Fruit fly (Drosophila melanogaster): ENCODE measurements around the gene Vps4.

The Vps4 gene

dm6 chrX:17880269-17880889 lies 27.1 kb upstream of the Vps4 start (continued):
- TF ChIP-seq CG31627 (GFP tag; optimal IDR thresholded peaks at IDR 0.05): peak; percentile 97
- peak; percentile 85 for TF ChIP-seq CG34406 (GFP tag; optimal IDR thresholded peaks at IDR 0.05)
- TF ChIP-seq CG32006 (GFP tag; optimal IDR thresholded peaks at IDR 0.05): peak; percentile 95
- peak; percentile 87 for TF ChIP-seq CG8632 (GFP tag; optimal IDR thresholded peaks at IDR 0.05)
- TF ChIP-seq Eip78C (GFP tag): peak; percentile 97
- peak; percentile 53 for TF ChIP-seq fd85E (GFP tag; optimal IDR thresholded peaks at IDR 0.05)
- peak; percentile 89 for TF ChIP-seq CG15336 (GFP tag; IDR thresholded peaks at IDR 0.05)
- peak; percentile 92 for TF ChIP-seq CG6163 (GFP tag; IDR thresholded peaks at IDR 0.05)
- TF ChIP-seq CG8119 (GFP tag; IDR thresholded peaks at IDR 0.05): peak; percentile 92
- peak; percentile 96 for TF ChIP-seq lz (GFP tag; optimal IDR thresholded peaks at IDR 0.05)
- TF ChIP-seq dsx (GFP tag; optimal IDR thresholded peaks at IDR 0.05; ENCODE audit: poor library complexity, severe bottlenecking): peak; percentile 75
- TF ChIP-seq CG6276 (GFP tag; optimal IDR thresholded peaks at IDR 0.05): peak; percentile 89
- peak; percentile 54 to 80 for TF ChIP-seq ss (GFP tag; optimal IDR thresholded peaks at IDR 0.05)
- TF ChIP-seq pdm3 (GFP tag; optimal IDR thresholded peaks at IDR 0.05): peak; percentile 96
- peak; percentile 47 for TF ChIP-seq spab (GFP tag; optimal IDR thresholded peaks at IDR 0.05)
- peak; percentile 79 to 80 for TF ChIP-seq salr (GFP tag; optimal IDR thresholded peaks at IDR 0.05)

dm6 chrX:17881138-17882121 lies 26.1 kb upstream of the Vps4 start:
- TF ChIP-seq achi (GFP tag; optimal IDR thresholded peaks at IDR 0.05) (peak; percentile 45), fd85E (GFP tag; optimal IDR thresholded peaks at IDR 0.05) (no peak), pdm3 (GFP tag; optimal IDR thresholded peaks at IDR 0.05) (peak; percentile 80), Blimp-1 (GFP tag; optimal IDR thresholded peaks at IDR 0.05) (no peak), eg (GFP tag; IDR thresholded peaks at IDR 0.05) (peak; percentile 85), OdsH (GFP tag; optimal IDR thresholded peaks at IDR 0.05) (peak; percentile 67), acj6 (GFP tag; optimal IDR thresholded peaks at IDR 0.05) (peak; percentile 67), Sox14 (GFP tag; optimal IDR thresholded peaks at IDR 0.05) (peak; percentile 69), CG11762 (GFP tag; optimal IDR thresholded peaks at IDR 0.05; ENCODE audit: insufficient read depth) (peak; percentile 25), CG10669 (GFP tag; optimal IDR thresholded peaks at IDR 0.05) (peak; percentile 38), CG6808 (GFP tag; optimal IDR thresholded peaks at IDR 0.05) (peak; percentile 61), CG1621 (tag; optimal IDR thresholded peaks at IDR 0.05) (peak; percentile 14), CG11902 (GFP tag; optimal IDR thresholded peaks at IDR 0.05) (peak; percentile 50), CG8319 (GFP tag; optimal IDR thresholded peaks at IDR 0.05) (peak; percentile 44), CG16779 (tag; optimal IDR thresholded peaks at IDR 0.05) (no peak), CG7368 (GFP tag; optimal IDR thresholded peaks at IDR 0.05) (peak; percentile 62), Eip93F (GFP tag; optimal IDR thresholded peaks at IDR 0.05) (peak; percentile 54), CG11294 (GFP tag; IDR thresholded peaks at IDR 0.05) (peak; percentile 81), cyc (GFP tag; optimal IDR thresholded peaks at IDR 0.05) (peak; percentile 81), Ets21C (GFP tag; optimal IDR thresholded peaks at IDR 0.05) (peak; percentile 73), CG6792 (GFP tag; optimal IDR thresholded peaks at IDR 0.05) (peak; percentile 58), lz (GFP tag; optimal IDR thresholded peaks at IDR 0.05) (peak; percentile 78), spab (GFP tag; optimal IDR thresholded peaks at IDR 0.05) (no peak), esn (GFP tag; optimal IDR thresholded peaks at IDR 0.05) (peak; percentile 78), CG6163 (GFP tag; IDR thresholded peaks at IDR 0.05) (peak; percentile 75), dac (GFP tag; optimal IDR thresholded peaks at IDR 0.05) (peak; percentile 15), salr (GFP tag; optimal IDR thresholded peaks at IDR 0.05) (peak in 1 of 2 experiments; percentile 59), CG3032 (tag; optimal IDR thresholded peaks at IDR 0.05) (no peak), svp (GFP tag) (peak; percentile 96), CG8119 (GFP tag; IDR thresholded peaks at IDR 0.05) (peak; percentile 63), CG15336 (GFP tag; IDR thresholded peaks at IDR 0.05) (peak; percentile 73), CG9139 (GFP tag; optimal IDR thresholded peaks at IDR 0.05) (no peak), CG34406 (GFP tag; optimal IDR thresholded peaks at IDR 0.05) (peak; percentile 37), Met (GFP tag; optimal IDR thresholded peaks at IDR 0.05) (peak; percentile 77), Hr38 (GFP tag; optimal IDR thresholded peaks at IDR 0.05) (no peak), Lpt (GFP tag; optimal IDR thresholded peaks at IDR 0.05) (peak; percentile 59), Hr39 (GFP tag; optimal IDR thresholded peaks at IDR 0.05) (peak; percentile 88), fkh (GFP tag; optimal IDR thresholded peaks at IDR 0.05) (peak; percentile 14)

Data from whole organism, prepupa.